Fruit fly (Drosophila melanogaster): ENCODE data around the gene CG13310.

Gene CG13310

dm6 chr3L:8834486-8834885 lies 34.2 kb upstream of the CG13310 start (continued):
- TF ChIP-seq sens (GFP tag): peak; percentile 37
- no peak for TF ChIP-seq caup (GFP tag; optimal IDR thresholded peaks at IDR 0.05; ENCODE audit: severe bottlenecking)
- no peak for TF ChIP-seq grau (tag; optimal IDR thresholded peaks at IDR 0.05)
- TF ChIP-seq CG14965 (GFP tag; optimal IDR thresholded peaks at IDR 0.05; ENCODE audit: borderline replicate concordance): no peak
- no peak for TF ChIP-seq dimm (GFP tag; IDR thresholded peaks at IDR 0.05)
- TF ChIP-seq CG6254 (GFP tag; optimal IDR thresholded peaks at IDR 0.05): no peak
- TF ChIP-seq z (GFP tag; IDR thresholded peaks at IDR 0.05): no peak
- TF ChIP-seq CG7372 (GFP tag; IDR thresholded peaks at IDR 0.05): no peak
- no peak for TF ChIP-seq so (GFP tag; IDR thresholded peaks at IDR 0.05)
- TF ChIP-seq CG18262 (tag; optimal IDR thresholded peaks at IDR 0.05): no peak
- no peak for TF ChIP-seq CG16779 (GFP tag; IDR thresholded peaks at IDR 0.05)
- peak; percentile 30 for TF ChIP-seq MTF-1 (GFP tag; optimal IDR thresholded peaks at IDR 0.05; ENCODE audit: borderline replicate concordance)
- no peak for TF ChIP-seq fd3F (GFP tag; optimal IDR thresholded peaks at IDR 0.05)
- no peak for TF ChIP-seq CG31224 (GFP tag; IDR thresholded peaks at IDR 0.05)
- no peak for TF ChIP-seq CG4424 (GFP tag; optimal IDR thresholded peaks at IDR 0.05)
- TF ChIP-seq shn (GFP tag; optimal IDR thresholded peaks at IDR 0.05): no peak
- TF ChIP-seq otp (GFP tag; IDR thresholded peaks at IDR 0.05): 0 out of 3 replicates have a peak, but pooled peaks have one; percentile 6
- TF ChIP-seq sna (GFP tag; IDR thresholded peaks at IDR 0.05; ENCODE audit: partially characterized antibody): no peak
- peak; percentile 40 for TF ChIP-seq oc (tag; optimal IDR thresholded peaks at IDR 0.05)
- no peak for TF ChIP-seq CG10462 (GFP tag; optimal IDR thresholded peaks at IDR 0.05)
- no peak for TF ChIP-seq CG13123 (GFP tag; optimal IDR thresholded peaks at IDR 0.05)
- TF ChIP-seq CG7556 (GFP tag; optimal IDR thresholded peaks at IDR 0.05): peak; percentile 3
- TF ChIP-seq chinmo (GFP tag; IDR thresholded peaks at IDR 0.05; ENCODE audit: partially characterized antibody): no peak
- TF ChIP-seq CTCF (GFP tag; optimal IDR thresholded peaks at IDR 0.05): no peak
- TF ChIP-seq CG6689 (GFP tag; IDR thresholded peaks at IDR 0.05): no peak
- no peak for TF ChIP-seq ase (GFP tag; IDR thresholded peaks at IDR 0.05)
- TF ChIP-seq YL-1 (GFP tag; optimal IDR thresholded peaks at IDR 0.05): no peak

dm6 chr3L:8833467-8833802 lies 33.1 kb upstream of the CG13310 start:
- TF ChIP-seq kah (GFP tag; optimal IDR thresholded peaks at IDR 0.05) (no peak), CG31365 (tag; optimal IDR thresholded peaks at IDR 0.05) (no peak), sqz (GFP tag; optimal IDR thresholded peaks at IDR 0.05) (peak; percentile 81), sisA (GFP tag; IDR thresholded peaks at IDR 0.05) (no peak), pfk (GFP tag; optimal IDR thresholded peaks at IDR 0.05) (no peak), TFAM (GFP tag; optimal IDR thresholded peaks at IDR 0.05) (no peak), grn (GFP tag; optimal IDR thresholded peaks at IDR 0.05) (peak; percentile 28), YL-1 (GFP tag; optimal IDR thresholded peaks at IDR 0.05) (no peak), CG9609 (GFP tag; optimal IDR thresholded peaks at IDR 0.05) (no peak), sens (GFP tag) (peak; percentile 1), dimm (GFP tag; IDR thresholded peaks at IDR 0.05) (no peak), CHES-1-like (GFP tag; optimal IDR thresholded peaks at IDR 0.05) (no peak), CG2199 (GFP tag; IDR thresholded peaks at IDR 0.05) (peak; percentile 44; the same call in 1 of the 3 replicates), Stat92E (GFP tag; optimal IDR thresholded peaks at IDR 0.05) (peak in 1 of 3 experiments; percentile 34), slbo (GFP tag; IDR thresholded peaks at IDR 0.05) (no peak), tup (GFP tag; optimal IDR thresholded peaks at IDR 0.05) (no peak), CG4360 (GFP tag; IDR thresholded peaks at IDR 0.05) (peak; percentile 57), cg (GFP tag; optimal IDR thresholded peaks at IDR 0.05) (peak; percentile 36), CG11456 (GFP tag; IDR thresholded peaks at IDR 0.05) (no peak), Dip2 (GFP tag; IDR thresholded peaks at IDR 0.05) (no peak), Ets65A (GFP tag) (no peak), Pdp1 (GFP tag; optimal IDR thresholded peaks at IDR 0.05) (peak in 1 of 2 experiments; percentile 44), so (GFP tag; IDR thresholded peaks at IDR 0.05) (0 out of 3 replicates have a peak, but pooled peaks have one; percentile 5), CG8944 (GFP tag; optimal IDR thresholded peaks at IDR 0.05) (no peak), CG13894 (tag; optimal IDR thresholded peaks at IDR 0.05) (peak; percentile 28), ind (GFP tag; optimal IDR thresholded peaks at IDR 0.05) (no peak), chinmo (GFP tag; IDR thresholded peaks at IDR 0.05; ENCODE audit: partially characterized antibody) (0 out of 4 replicates have a peak, but pooled peaks have one; percentile 67), seq (GFP tag; IDR thresholded peaks at IDR 0.05) (no peak), Dad (GFP tag; optimal IDR thresholded peaks at IDR 0.05) (no peak), aop (GFP tag; IDR thresholded peaks at IDR 0.05) (no peak)

Data from whole organism, embryonic.